Worm (Caenorhabditis elegans) whole organism, young adult: Measurements from ENCODE around the gene clec-266.

ENCODE experiments used
- dpff-1 ChIP-seq: sonication (generic microtip); optimal IDR thresholded peaks from 2 replicates; lab custom pipeline; 2017; ENCODE audit warnings: mild to moderate bottlenecking, missing genetic modification characterization, missing compliant biosample characterization
- nhr-80 ChIP-seq: sonication (generic microtip); optimal IDR thresholded peaks from 2 replicates; lab custom pipeline; 2016; ENCODE audit warnings: missing genetic modification characterization, missing compliant biosample characterization
- somi-1 ChIP-seq: fragments of 200-800 bp; sonication (Bioruptor generic); optimal IDR thresholded peaks from 2 replicates; lab custom pipeline; 2018; ENCODE audit warnings: mild to moderate bottlenecking, missing genetic modification characterization, missing compliant biosample characterization
- tbp1 ChIP-seq: fragments of 200-800 bp; sonication (Bioruptor generic); optimal IDR thresholded peaks from 2 replicates; lab custom pipeline; 2018; ENCODE audit warnings: mild to moderate bottlenecking, missing genetic modification characterization, missing compliant biosample characterization

DNA sequence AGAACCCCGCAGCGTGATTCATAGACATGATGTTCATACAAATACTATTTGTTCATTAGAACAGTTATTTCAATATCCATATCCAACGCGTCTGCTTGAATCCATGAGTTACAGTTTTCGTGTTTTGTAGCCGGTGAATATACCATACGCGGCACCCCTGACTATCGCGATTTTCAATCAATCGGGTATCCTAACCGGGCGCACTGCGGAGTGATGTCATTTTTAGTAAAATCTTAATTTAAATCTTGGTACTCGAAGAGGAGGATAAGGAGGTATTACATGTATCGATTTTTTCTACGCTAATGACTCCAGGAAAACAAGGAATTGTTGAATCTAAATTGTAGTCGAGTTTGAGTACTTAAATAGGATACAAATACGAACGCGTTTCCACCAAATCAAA, 46.7 kb upstream of the clec-266 start:
- no peak for TF ChIP-seq dpff-1 (tag; lab: Kevin White, UChicago)
- TF ChIP-seq tbp1 (GFP tag; lab: Kevin White, UChicago): no peak
- TF ChIP-seq somi-1: no peak
- TF ChIP-seq nhr-80 (tag; lab: Kevin White, UChicago): no peak
